Fruit fly (Drosophila melanogaster): ENCODE measurements around the gene CG12535.

Gene CG12535

DNA sequence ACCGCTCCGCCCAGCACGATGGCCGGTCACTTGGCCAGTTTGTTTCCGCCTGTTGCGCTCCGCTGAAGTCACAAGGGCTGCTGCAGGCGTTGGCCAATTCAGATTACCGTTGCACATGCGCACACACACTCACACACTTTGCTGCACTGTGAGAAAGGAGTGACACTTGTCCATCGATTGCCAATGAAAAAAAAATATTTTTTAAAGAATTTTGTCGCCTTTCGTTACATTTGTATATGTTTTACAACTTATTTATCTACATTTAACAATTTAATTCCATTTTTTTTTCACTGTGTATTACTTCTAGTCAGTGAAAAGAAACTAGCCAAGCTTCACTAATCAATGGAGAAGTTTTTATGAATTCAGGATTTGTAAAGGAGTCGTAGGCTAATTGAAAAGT, 27.3 kb upstream of the CG12535 start (continued):
- TF ChIP-seq Dip3 (GFP tag; optimal IDR thresholded peaks at IDR 0.05): no peak
- no peak for TF ChIP-seq wek (GFP tag; optimal IDR thresholded peaks at IDR 0.05)
- TF ChIP-seq CG2712 (tag; optimal IDR thresholded peaks at IDR 0.05): peak; percentile 64
- peak; percentile 21 for TF ChIP-seq Hsf (GFP tag; optimal IDR thresholded peaks at IDR 0.05)
- no peak for TF ChIP-seq NC2α (GFP tag; optimal IDR thresholded peaks at IDR 0.05)
- peak; percentile 61 for TF ChIP-seq CG10979 (tag; optimal IDR thresholded peaks at IDR 0.05)
- no peak for TF ChIP-seq grn (GFP tag; optimal IDR thresholded peaks at IDR 0.05)
- TF ChIP-seq Ravus (GFP tag; IDR thresholded peaks at IDR 0.05): no peak
- TF ChIP-seq CoRest (tag; optimal IDR thresholded peaks at IDR 0.05): no peak
- TF ChIP-seq CG15479 (GFP tag; optimal IDR thresholded peaks at IDR 0.05): no peak
- no peak for TF ChIP-seq CG18476 (GFP tag; optimal IDR thresholded peaks at IDR 0.05)
- no peak for TF ChIP-seq cato (GFP tag; optimal IDR thresholded peaks at IDR 0.05; ENCODE audit: borderline replicate concordance)
- TF ChIP-seq maf-S (GFP tag; optimal IDR thresholded peaks at IDR 0.05): peak; percentile 2
- TF ChIP-seq sr (GFP tag; IDR thresholded peaks at IDR 0.05): no peak
- TF ChIP-seq dati (GFP tag; IDR thresholded peaks at IDR 0.05): no peak
- TF ChIP-seq NC2β (GFP tag; optimal IDR thresholded peaks at IDR 0.05): no peak
- peak; percentile 38 for TF ChIP-seq CG8388 (GFP tag; optimal IDR thresholded peaks at IDR 0.05)
- peak in 1 of 3 experiments; percentile 59 for TF ChIP-seq lola (GFP tag; optimal IDR thresholded peaks at IDR 0.05)
- no peak for TF ChIP-seq slou (GFP tag; optimal IDR thresholded peaks at IDR 0.05)
- no peak for TF ChIP-seq crc (GFP tag; optimal IDR thresholded peaks at IDR 0.05)
- TF ChIP-seq Opbp (GFP tag; IDR thresholded peaks at IDR 0.05; ENCODE audit: partially characterized antibody): no peak
- peak in 1 of 2 experiments; percentile 19 for TF ChIP-seq Eip74EF (GFP tag; optimal IDR thresholded peaks at IDR 0.05)
- TF ChIP-seq CG13775 (GFP tag; optimal IDR thresholded peaks at IDR 0.05): peak; percentile 21
- no peak for TF ChIP-seq CG11085 (GFP tag; IDR thresholded peaks at IDR 0.05)
- no peak for TF ChIP-seq lbe (GFP tag; optimal IDR thresholded peaks at IDR 0.05)
- peak; percentile 26 for TF ChIP-seq lab (GFP tag; optimal IDR thresholded peaks at IDR 0.05)
- TF ChIP-seq gfzf (GFP tag; optimal IDR thresholded peaks at IDR 0.05): no peak
- TF ChIP-seq stc (GFP tag; IDR thresholded peaks at IDR 0.05): 0 out of 2 replicates have a peak, but pooled peaks have one; percentile 9
- TF ChIP-seq Sox102F (GFP tag; optimal IDR thresholded peaks at IDR 0.05): peak; percentile 69
- TF ChIP-seq abd-A (tag; optimal IDR thresholded peaks at IDR 0.05): no peak
- no peak for TF ChIP-seq CG15514 (GFP tag; optimal IDR thresholded peaks at IDR 0.05)
- TF ChIP-seq H2.0 (GFP tag; IDR thresholded peaks at IDR 0.05): peak; percentile 35; the same call in 1 of the 2 replicates
- TF ChIP-seq CG42726 (GFP tag; IDR thresholded peaks at IDR 0.05; ENCODE audit: partially characterized antibody): no peak
- TF ChIP-seq CG7963 (GFP tag; IDR thresholded peaks at IDR 0.05; ENCODE audit: partially characterized antibody): no peak
- peak; percentile 41 for TF ChIP-seq CG4820 (GFP tag; optimal IDR thresholded peaks at IDR 0.05)
- TF ChIP-seq CG3995 (GFP tag; optimal IDR thresholded peaks at IDR 0.05): no peak
- no peak for TF ChIP-seq pzg (GFP tag; optimal IDR thresholded peaks at IDR 0.05)
- peak; percentile 28 for TF ChIP-seq Abd-B (GFP tag; optimal IDR thresholded peaks at IDR 0.05)
- TF ChIP-seq CG13287 (GFP tag; IDR thresholded peaks at IDR 0.05; ENCODE audit: partially characterized antibody): no peak
- peak; percentile 53; the same call in 1 of the 2 replicates for TF ChIP-seq CG6689 (GFP tag; IDR thresholded peaks at IDR 0.05)
- no peak for TF ChIP-seq CTCF (GFP tag; optimal IDR thresholded peaks at IDR 0.05)
- TF ChIP-seq CG17612 (GFP tag; IDR thresholded peaks at IDR 0.05): no peak
- TF ChIP-seq Camta (GFP tag; optimal IDR thresholded peaks at IDR 0.05): peak; percentile 28
- no peak for TF ChIP-seq Fer1 (GFP tag; optimal IDR thresholded peaks at IDR 0.05)
- TF ChIP-seq CG5953 (GFP tag; IDR thresholded peaks at IDR 0.05): no peak
- TF ChIP-seq shn (GFP tag; optimal IDR thresholded peaks at IDR 0.05): no peak
- no peak; the same call in 1 of the 2 replicates for TF ChIP-seq CG32532 (GFP tag; IDR thresholded peaks at IDR 0.05)
- no peak for TF ChIP-seq yki (optimal IDR thresholded peaks at IDR 0.05)
- no peak for TF ChIP-seq sug (tag; optimal IDR thresholded peaks at IDR 0.05)
- TF ChIP-seq CG7271 (tag; optimal IDR thresholded peaks at IDR 0.05): no peak
- TF ChIP-seq jumu (GFP tag; optimal IDR thresholded peaks at IDR 0.05): no peak
